Worm (Caenorhabditis elegans) whole organism, mixed stage, embryonic: ENCODE data around the gene C18H9.1.

Experiments
- M03D4.4 ChIP-seq: sonication (generic microtip); optimal IDR thresholded peaks from 2 replicates; lab custom pipeline; 2017; ENCODE audit warnings: mild to moderate bottlenecking, missing genetic modification characterization, missing compliant biosample characterization
- ceh-39 ChIP-seq: fragments of 150-350 bp; optimal IDR thresholded peaks from 2 replicates; lab custom pipeline; 2014; ENCODE audit warnings: missing biosample characterization, missing genetic modification characterization
- ceh-43 ChIP-seq: fragments of 200-800 bp; sonication (Bioruptor generic); optimal IDR thresholded peaks from 2 replicates; lab custom pipeline; 2018; ENCODE audit warnings: mild to moderate bottlenecking, missing genetic modification characterization, moderate library complexity, missing compliant biosample characterization
- ceh-83 ChIP-seq: fragments of 200-800 bp; sonication (Bioruptor generic); optimal IDR thresholded peaks from 2 replicates; lab custom pipeline; 2018; ENCODE audit warnings: mild to moderate bottlenecking, missing genetic modification characterization, missing compliant biosample characterization
- ces-1 ChIP-seq: fragments of 150-350 bp; optimal IDR thresholded peaks from 2 replicates; lab custom pipeline; 2014; ENCODE audit warnings: missing biosample characterization, missing genetic modification reagents, missing genetic modification characterization
- cnd-1 ChIP-seq: fragments of 200-800 bp; sonication (Bioruptor generic); optimal IDR thresholded peaks from 2 replicates; lab custom pipeline; 2018; ENCODE audit warnings: mild to moderate bottlenecking, missing genetic modification characterization, missing compliant biosample characterization
- drap-1 ChIP-seq: fragments of 200-800 bp; sonication (Bioruptor generic); optimal IDR thresholded peaks from 3 replicates; lab custom pipeline; 2018; ENCODE audit warnings: mild to moderate bottlenecking, missing genetic modification characterization, missing compliant biosample characterization
- elt-1 ChIP-seq: sonication (generic microtip); optimal IDR thresholded peaks from 2 replicates; lab custom pipeline; 2017; ENCODE audit warnings: missing genetic modification characterization, mild to moderate bottlenecking, missing compliant biosample characterization, antibody characterized with exemption, moderate library complexity, borderline replicate concordance; ENCODE audit not compliant: insufficient read depth
- elt-3 ChIP-seq: fragments of 150-350 bp; optimal IDR thresholded peaks from 2 replicates; lab custom pipeline; 2014; ENCODE audit warnings: missing biosample characterization, missing genetic modification characterization
- flh-1 ChIP-seq: fragments of 200-800 bp; sonication (Bioruptor generic); optimal IDR thresholded peaks from 2 replicates; lab custom pipeline; 2018; ENCODE audit warnings: mild to moderate bottlenecking, missing genetic modification characterization, moderate library complexity, missing compliant biosample characterization
- ham-2 ChIP-seq: fragments of 200-800 bp; sonication (Bioruptor generic); optimal IDR thresholded peaks from 2 replicates; lab custom pipeline; 2018; ENCODE audit warnings: mild to moderate bottlenecking, missing genetic modification characterization, missing compliant biosample characterization
- lin-13 ChIP-seq: fragments of 150-350 bp; optimal IDR thresholded peaks from 2 replicates; lab custom pipeline; 2014; ENCODE audit warnings: missing biosample characterization, missing genetic modification characterization
- lsy-2 ChIP-seq: fragments of 150-350 bp; optimal IDR thresholded peaks from 2 replicates; lab custom pipeline; 2014; ENCODE audit warnings: missing biosample characterization, missing genetic modification characterization
- mab-5 ChIP-seq: fragments of 150-350 bp; optimal IDR thresholded peaks from 2 replicates; lab custom pipeline; 2014; ENCODE audit warnings: missing biosample characterization, missing genetic modification characterization
- mep-1 ChIP-seq: fragments of 150-350 bp; optimal IDR thresholded peaks from 2 replicates; lab custom pipeline; 2017; ENCODE audit warnings: missing biosample characterization, missing genetic modification reagents, missing genetic modification characterization, inconsistent platforms
- nhr-12 ChIP-seq: fragments of 150-350 bp; optimal IDR thresholded peaks from 2 replicates; lab custom pipeline; 2014; ENCODE audit warnings: missing biosample characterization, missing genetic modification characterization
- nhr-2 ChIP-seq: fragments of 150-350 bp; optimal IDR thresholded peaks from 2 replicates; lab custom pipeline; 2014; ENCODE audit warnings: missing biosample characterization, missing genetic modification characterization
- nhr-237 ChIP-seq: fragments of 150-350 bp; optimal IDR thresholded peaks from 2 replicates; lab custom pipeline; 2014; ENCODE audit warnings: missing biosample characterization, missing genetic modification characterization
- nhr-28 ChIP-seq: fragments of 150-350 bp; optimal IDR thresholded peaks from 2 replicates; lab custom pipeline; 2014; ENCODE audit warnings: missing biosample characterization, missing genetic modification characterization
- nhr-76 ChIP-seq: sonication (generic microtip); optimal IDR thresholded peaks from 2 replicates; lab custom pipeline; 2017; ENCODE audit warnings: missing biosample characterization, missing genetic modification characterization
- pha-4 ChIP-seq: fragments of 150-350 bp; optimal IDR thresholded peaks from 2 replicates; lab custom pipeline; 2018; ENCODE audit warnings: missing biosample characterization, missing genetic modification reagents, missing genetic modification characterization
- sem-2 ChIP-seq: fragments of 200-800 bp; sonication (Bioruptor generic); optimal IDR thresholded peaks from 2 replicates; lab custom pipeline; 2018; ENCODE audit warnings: mild to moderate bottlenecking, missing genetic modification characterization, missing compliant biosample characterization
- sptf-1 ChIP-seq: sonication (generic microtip); optimal IDR thresholded peaks from 2 replicates; lab custom pipeline; 2017; ENCODE audit warnings: mild to moderate bottlenecking, missing genetic modification characterization, moderate library complexity, missing compliant biosample characterization
- tbx-8 ChIP-seq: fragments of 200-800 bp; sonication (Bioruptor generic); optimal IDR thresholded peaks from 2 replicates; lab custom pipeline; 2018; ENCODE audit warnings: mild to moderate bottlenecking, missing genetic modification characterization, moderate library complexity, missing compliant biosample characterization
- unc-120 ChIP-seq: sonication (generic microtip); optimal IDR thresholded peaks from 2 replicates; lab custom pipeline; 2017; ENCODE audit warnings: missing genetic modification characterization, missing compliant biosample characterization; ENCODE audit not compliant: poor library complexity, severe bottlenecking
- unc-39 ChIP-seq: fragments of 150-350 bp; optimal IDR thresholded peaks from 2 replicates; lab custom pipeline; 2014; ENCODE audit warnings: missing biosample characterization, missing genetic modification characterization
- unc-62 ChIP-seq: fragments of 150-350 bp; optimal IDR thresholded peaks from 2 replicates; lab custom pipeline; 2014; ENCODE audit warnings: missing biosample characterization, missing genetic modification reagents, missing genetic modification characterization
- zip-8 ChIP-seq: fragments of 150-350 bp; optimal IDR thresholded peaks from 2 replicates; lab custom pipeline; 2014; ENCODE audit warnings: missing biosample characterization, missing genetic modification characterization
- ztf-11 ChIP-seq: fragments of 150-350 bp; optimal IDR thresholded peaks from 2 replicates; lab custom pipeline; 2014; ENCODE audit warnings: missing biosample characterization, missing genetic modification characterization

Gene C18H9.1

DNA sequence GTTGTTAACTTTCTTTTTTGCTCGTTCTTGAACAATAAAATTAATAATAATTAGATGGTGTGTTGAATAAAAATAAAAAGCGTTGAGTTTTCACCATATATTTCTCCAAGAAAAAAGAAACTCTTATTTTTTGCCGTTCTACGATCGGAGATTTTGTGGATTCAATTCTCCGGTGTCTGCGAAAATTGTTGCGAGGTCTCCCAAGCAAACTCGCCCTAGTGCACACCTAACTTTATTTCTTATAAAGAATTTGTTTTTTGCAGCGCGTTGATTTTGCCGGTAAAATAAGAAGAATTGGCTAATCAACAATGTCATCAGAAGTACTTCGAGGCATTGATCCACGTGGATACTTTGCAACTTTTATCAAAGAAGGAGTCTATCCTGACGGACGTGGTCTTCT lies 42.5 kb downstream of the C18H9.1 start, which contains the start of gene exos-8 (continued):
- no peak for TF ChIP-seq sem-2 (GFP tag; lab: Kevin White, UChicago)
- TF ChIP-seq nhr-237 (tag; lab: Kevin White, UChicago) = peak; percentile 49
- no peak for TF ChIP-seq unc-39 (tag; lab: Kevin White, UChicago)
- no peak for TF ChIP-seq elt-3 (tag; lab: Kevin White, UChicago)
- peak; percentile 46 for TF ChIP-seq cnd-1 (tag; lab: Kevin White, UChicago)

DNA sequence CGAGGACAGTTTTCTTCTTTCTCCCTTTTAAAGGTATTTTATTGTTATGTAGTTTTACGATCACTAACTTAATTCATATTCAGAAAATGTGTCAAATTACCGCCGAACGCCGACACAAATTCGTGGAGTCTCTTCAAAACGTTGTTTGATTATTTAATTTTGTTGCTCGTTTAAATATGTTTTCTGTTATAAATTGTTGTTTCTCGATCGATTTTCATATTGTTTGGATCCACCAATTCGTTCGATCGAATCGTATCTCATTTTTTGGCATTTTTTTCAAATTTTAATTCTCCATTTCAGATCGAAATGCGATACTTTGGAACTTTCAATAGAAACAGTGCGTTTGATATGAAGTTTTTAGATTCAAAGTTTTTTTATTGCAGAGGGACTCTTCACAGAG lies 43.7 kb downstream of the C18H9.1 start, which contains the start of gene F41G3.6:
Gene F41G3.6, plus strand, starts transcription at position 301 of the 400 bp plus-strand sequence.
- no peak for TF ChIP-seq nhr-237 (tag; lab: Kevin White, UChicago)
- no peak for TF ChIP-seq drap-1 (GFP tag; lab: Kevin White, UChicago)

DNA sequence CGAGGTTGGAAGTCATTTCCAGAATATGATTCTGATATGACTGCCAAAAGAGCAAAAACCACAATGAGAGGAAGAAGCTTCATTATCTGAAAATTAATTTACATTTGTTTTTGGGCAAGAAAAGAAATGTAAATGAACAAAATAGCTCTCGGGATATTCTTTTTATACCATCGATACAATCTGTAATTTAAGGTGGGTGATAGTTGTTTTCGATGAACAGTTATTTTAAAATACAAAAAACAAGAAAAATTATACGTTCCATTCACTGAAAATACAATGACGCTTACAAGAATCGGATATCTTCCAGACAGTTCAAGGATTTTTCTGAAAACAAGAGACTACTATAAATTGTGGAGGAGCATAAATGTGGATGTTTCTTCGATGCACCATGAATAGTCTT lies 45.8 kb downstream of the C18H9.1 start, which contains the start of gene ins-15:
Gene ins-15, minus strand, starts transcription at position 101 of the 400 bp plus-strand sequence.
- TF ChIP-seq ceh-39 (tag; lab: Kevin White, UChicago) = no peak
- no peak for TF ChIP-seq zip-8
- TF ChIP-seq ceh-83 (GFP tag; lab: Kevin White, UChicago) = no peak
- TF ChIP-seq unc-62 (GFP tag; lab: Kevin White, UChicago) = no peak
- no peak for TF ChIP-seq lsy-2 (tag; lab: Kevin White, UChicago)
- no peak for TF ChIP-seq flh-1
- no peak for TF ChIP-seq nhr-12 (tag; lab: Kevin White, UChicago)
- no peak for TF ChIP-seq mep-1 (tag; lab: Kevin White, UChicago)
- no peak for TF ChIP-seq tbx-8
- no peak for TF ChIP-seq unc-39 (tag; lab: Kevin White, UChicago)
- no peak for TF ChIP-seq M03D4.4 (tag; lab: Kevin White, UChicago)
- TF ChIP-seq nhr-28 (tag; lab: Kevin White, UChicago) = no peak

DNA sequence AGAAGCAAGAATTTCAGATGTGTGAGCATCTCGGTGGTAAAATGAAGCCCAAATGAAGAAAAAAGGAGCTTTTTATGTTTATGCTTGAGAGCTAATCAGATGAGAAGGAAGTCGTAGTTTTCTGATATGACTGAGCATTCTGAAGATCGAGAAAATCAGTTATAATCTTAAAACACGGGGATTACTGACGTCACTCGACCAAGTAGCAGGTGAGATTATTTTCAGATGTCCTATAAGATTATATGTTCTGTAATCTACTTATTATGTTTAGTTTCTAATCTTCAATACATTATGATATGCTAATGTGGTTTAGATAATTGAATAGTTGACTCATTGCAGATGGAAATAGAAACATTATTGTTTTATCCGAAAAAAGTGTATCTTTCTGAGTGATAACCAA lies 46.9 kb downstream of the C18H9.1 start, which contains the start of gene ins-14:
Gene ins-14, minus strand, starts transcription at position 32 of the 400 bp plus-strand sequence.
- no peak for TF ChIP-seq drap-1 (GFP tag; lab: Kevin White, UChicago)
- no peak for TF ChIP-seq ham-2 (GFP tag; lab: Kevin White, UChicago)

DNA sequence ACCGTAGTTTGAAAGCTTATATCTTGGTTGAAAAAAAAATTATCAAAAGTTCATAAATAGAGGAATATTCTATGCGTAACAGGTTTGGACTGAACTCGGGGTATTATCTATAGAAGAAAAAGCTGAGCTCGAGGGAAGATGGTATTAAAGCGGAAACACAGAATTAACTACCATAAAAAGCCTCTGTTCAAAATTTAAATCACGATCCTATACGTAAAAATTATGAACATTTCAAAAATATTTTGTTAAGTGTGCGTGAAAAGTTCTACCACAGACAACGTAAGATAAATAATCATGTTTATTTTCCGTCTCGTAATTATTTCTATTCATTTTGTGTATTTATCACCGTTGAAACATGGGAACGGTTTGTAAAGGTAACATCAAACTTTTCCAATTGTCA lies 47.5 kb downstream of the C18H9.1 start, which contains the start of gene F41G3.5:
Gene F41G3.5, plus strand, starts transcription at position 301 of the 400 bp plus-strand sequence.
- TF ChIP-seq ceh-83 (GFP tag; lab: Kevin White, UChicago) (no peak), elt-1 (tag; lab: Kevin White, UChicago) (no peak), unc-120 (tag; lab: Kevin White, UChicago) (no peak), sptf-1 (no peak), lin-13 (tag; lab: Kevin White, UChicago) (no peak), nhr-2 (tag; lab: Kevin White, UChicago) (no peak), mab-5 (tag; lab: Kevin White, UChicago) (no peak), sem-2 (GFP tag; lab: Kevin White, UChicago) (no peak), nhr-28 (tag; lab: Kevin White, UChicago) (no peak), lsy-2 (tag; lab: Kevin White, UChicago) (no peak), nhr-237 (tag; lab: Kevin White, UChicago) (no peak), ham-2 (GFP tag; lab: Kevin White, UChicago) (no peak), ceh-39 (tag; lab: Kevin White, UChicago) (no peak), ztf-11 (tag; lab: Kevin White, UChicago) (no peak), ceh-43 (GFP tag; lab: Kevin White, UChicago) (no peak), ces-1 (no peak), pha-4 (tag; lab: Kevin White, UChicago) (no peak)

DNA sequence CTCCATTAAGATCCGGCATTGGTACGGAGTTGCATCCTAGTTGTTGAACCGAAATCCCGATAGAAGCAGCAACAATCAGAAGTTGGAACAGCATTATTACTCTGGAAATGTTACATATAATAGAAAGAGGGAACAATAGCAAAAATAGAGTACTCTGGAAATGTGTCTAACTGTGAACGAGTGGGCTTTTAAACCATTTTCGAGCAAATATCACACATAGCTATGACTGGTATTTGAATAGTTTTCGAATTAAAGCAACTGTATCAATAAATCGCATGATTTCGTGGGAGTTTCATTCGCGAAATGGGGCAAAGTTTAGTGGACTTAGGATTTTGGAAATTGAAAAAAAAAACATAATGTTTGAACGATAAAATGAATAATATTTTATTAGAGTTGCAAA lies 50.5 kb downstream of the C18H9.1 start, which contains the start of gene F41G3.10:
Gene F41G3.10, minus strand, starts transcription at position 101 of the 400 bp plus-strand sequence.
- TF ChIP-seq M03D4.4 (tag; lab: Kevin White, UChicago) = no peak
- TF ChIP-seq nhr-76 (tag; lab: Kevin White, UChicago) = no peak
- TF ChIP-seq ces-1 = no peak
- TF ChIP-seq ztf-11 (tag; lab: Kevin White, UChicago) = no peak
- no peak for TF ChIP-seq nhr-237 (tag; lab: Kevin White, UChicago)
- no peak for TF ChIP-seq tbx-8
